Worm (Caenorhabditis elegans) whole organism, L4 larva: ENCODE measurements around the gene bbln-1.
A peak's percentile ranks its signal among the peaks of the same experiment; 100 is the strongest.

Experiments
- R02D3.7 ChIP-seq: fragments of 150-350 bp; sonication (generic microtip); optimal IDR thresholded peaks from 3 replicates; lab custom pipeline; 2014; ENCODE audit warnings: missing biosample characterization, missing genetic modification characterization
- ZK337.2 ChIP-seq: fragments of 200-800 bp; sonication (Bioruptor generic); IDR thresholded peaks from 2 replicates; pipeline ENCODE4 v1.3.6; 2022; ENCODE audit warnings: missing genetic modification reagents, missing genetic modification characterization, missing compliant biosample characterization
- aha-1 ChIP-seq: fragments of 150-350 bp; peaks from one replicate; lab custom pipeline; 2014; ENCODE audit warnings: missing biosample characterization, missing genetic modification characterization
- daf-8 ChIP-seq: fragments of 200-800 bp; sonication (Bioruptor generic); IDR thresholded peaks from 2 replicates; pipeline ENCODE4 v1.3.6; 2022; ENCODE audit warnings: missing genetic modification characterization, missing compliant biosample characterization
- fos-1 ChIP-seq: fragments of 150-350 bp; optimal IDR thresholded peaks from 2 replicates; lab custom pipeline; 2014; ENCODE audit warnings: missing biosample characterization, missing genetic modification characterization
- lin-13 ChIP-seq: fragments of 150-350 bp; optimal IDR thresholded peaks from 2 replicates; lab custom pipeline; 2014; ENCODE audit warnings: missing biosample characterization, missing genetic modification reagents, missing genetic modification characterization
- lin-15B ChIP-seq: fragments of 150-350 bp; sonication (generic microtip); optimal IDR thresholded peaks from 3 replicates; lab custom pipeline; 2014; ENCODE audit warnings: missing biosample characterization, missing genetic modification characterization
- lin-39 ChIP-seq: fragments of 150-350 bp; optimal IDR thresholded peaks from 2 replicates; lab custom pipeline; 2014; ENCODE audit warnings: missing biosample characterization, missing genetic modification reagents, missing genetic modification characterization
- madf-9 ChIP-seq: fragments of 200-800 bp; sonication (Bioruptor generic); conservative IDR thresholded peaks from 2 replicates; pipeline ENCODE4 v1.3.6; 2022; ENCODE audit warnings: missing genetic modification reagents, missing genetic modification characterization, missing compliant biosample characterization
- nhr-102 ChIP-seq: sonication (generic microtip); optimal IDR thresholded peaks from 2 replicates; lab custom pipeline; 2016; ENCODE audit warnings: mild to moderate bottlenecking, missing genetic modification characterization, moderate library complexity, missing compliant biosample characterization
- nhr-11 ChIP-seq: fragments of 150-350 bp; optimal IDR thresholded peaks from 2 replicates; lab custom pipeline; 2014; ENCODE audit warnings: missing biosample characterization, missing genetic modification characterization
- nhr-237 ChIP-seq: sonication (generic microtip); optimal IDR thresholded peaks from 2 replicates; lab custom pipeline; 2017; ENCODE audit warnings: missing biosample characterization, missing genetic modification characterization
- pha-4 ChIP-seq, 2 experiments: fragments of 150-350 bp in 1 of 2; fragments of 200-800 bp in 1 of 2; sonication (Bioruptor generic) in 1 of 2; IDR thresholded peaks in 1 of 2; optimal IDR thresholded peaks in 1 of 2; 2 replicates each; pipeline versions ENCODE4 v1.3.6 to Lab custom; 2014 to 2022; ENCODE audit warnings: missing genetic modification characterization in 2 of 2, missing genetic modification reagents in 2 of 2, missing biosample characterization in 1 of 2, missing compliant biosample characterization in 1 of 2
- ztf-7 ChIP-seq: fragments of 150-350 bp; optimal IDR thresholded peaks from 2 replicates; lab custom pipeline; 2014; ENCODE audit warnings: missing biosample characterization, missing genetic modification characterization

ce11 chrX:3115134-3116032 lies 36.9 kb downstream of the bbln-1 start:
- peak; percentile 48 for TF ChIP-seq nhr-11 (tag; lab: Kevin White, UChicago)
- TF ChIP-seq lin-13 (GFP tag; lab: Kevin White, UChicago): no peak
- TF ChIP-seq nhr-237 (tag; lab: Kevin White, UChicago): no peak
- no peak for TF ChIP-seq daf-8
- peak; percentile 89 for TF ChIP-seq aha-1 (tag; lab: Kevin White, UChicago)
- no peak for TF ChIP-seq madf-9 (GFP tag; lab: Robert Waterston, UW)
- TF ChIP-seq fos-1 (tag; lab: Kevin White, UChicago): no peak
- no peak for TF ChIP-seq ztf-7
- TF ChIP-seq nhr-102 (tag; lab: Kevin White, UChicago): peak; percentile 35
- no peak for TF ChIP-seq R02D3.7
- no peak for TF ChIP-seq ZK337.2 (GFP tag; lab: Robert Waterston, UW)
- no peak; the same call in 1 of the 2 replicates for TF ChIP-seq pha-4 (GFP tag; IDR thresholded peaks at IDR 0.05; lab: Robert Waterston, UW)
- peak; percentile 46 for TF ChIP-seq pha-4 (tag; optimal IDR thresholded peaks at IDR 0.05; lab: Kevin White, UChicago)
- no peak for TF ChIP-seq lin-15B
- TF ChIP-seq lin-39 (tag; lab: Kevin White, UChicago): no peak
